Worm (Caenorhabditis elegans): Measurements from ENCODE around the gene irld-22.

ce11 chrV:3922547-3922946, 22.5 kb upstream of the irld-22 start:
- TF ChIP-seq nhr-237 (tag; optimal IDR thresholded peaks at IDR 0.05) = no peak
- no peak for TF ChIP-seq pha-4 (tag; optimal IDR thresholded peaks at IDR 0.05)
